Worm (Caenorhabditis elegans): Measurements from ENCODE around the gene idpp-16.
A peak's percentile ranks its signal among the peaks of the same experiment; 100 is the strongest.

The idpp-16 gene

ce11 chrV:11606424-11606823, at the start of gene idpp-16:
Gene idpp-16, minus strand, starts transcription at chrV:11606524.
- no peak for TF ChIP-seq ZK546.5 (tag; optimal IDR thresholded peaks at IDR 0.05)
- peak; percentile 74 for TF ChIP-seq pha-4 (tag; optimal IDR thresholded peaks at IDR 0.05)

ce11 chrV:11653095-11653494, 46.8 kb upstream of the idpp-16 start:
- TF ChIP-seq zag-1 (tag; optimal IDR thresholded peaks at IDR 0.05) (no peak), nhr-23 (tag; optimal IDR thresholded peaks at IDR 0.05) (no peak), elt-2 (tag; optimal IDR thresholded peaks at IDR 0.05) (no peak), nhr-67 (tag; optimal IDR thresholded peaks at IDR 0.05) (no peak), skn-1 (tag; optimal IDR thresholded peaks at IDR 0.05) (no peak), tbx-2 (tag; optimal IDR thresholded peaks at IDR 0.05) (no peak), ceh-28 (tag; optimal IDR thresholded peaks at IDR 0.05) (no peak), snpc-4 (tag; optimal IDR thresholded peaks at IDR 0.05) (no peak), nhr-11 (tag; optimal IDR thresholded peaks at IDR 0.05) (no peak), nhr-77 (tag; optimal IDR thresholded peaks at IDR 0.05) (no peak), ztf-11 (tag; optimal IDR thresholded peaks at IDR 0.05) (no peak), pqm-1 (tag; optimal IDR thresholded peaks at IDR 0.05) (no peak), R02D3.7 (tag; optimal IDR thresholded peaks at IDR 0.05) (no peak), fos-1 (tag; optimal IDR thresholded peaks at IDR 0.05) (no peak), sea-2 (GFP tag; optimal IDR thresholded peaks at IDR 0.05) (no peak), jun-1 (tag; optimal IDR thresholded peaks at IDR 0.05) (no peak), ztf-4 (tag; optimal IDR thresholded peaks at IDR 0.05) (no peak), egl-27 (tag; optimal IDR thresholded peaks at IDR 0.05) (no peak), ceh-9 (tag; optimal IDR thresholded peaks at IDR 0.05) (no peak), unc-62 (GFP tag; optimal IDR thresholded peaks at IDR 0.05) (no peak)

ce11 chrV:11650720-11651119, 44.4 kb upstream of the idpp-16 start, which contains the start of gene zip-10:
Gene zip-10, minus strand, starts transcription at chrV:11650762.
- no peak for TF ChIP-seq elt-3 (tag; optimal IDR thresholded peaks at IDR 0.05)
- no peak for TF ChIP-seq nhr-25 (tag; optimal IDR thresholded peaks at IDR 0.05)
- no peak for TF ChIP-seq lin-39 (tag; optimal IDR thresholded peaks at IDR 0.05)
- no peak for TF ChIP-seq tbx-2 (tag; optimal IDR thresholded peaks at IDR 0.05)
- TF ChIP-seq jun-1 (tag; optimal IDR thresholded peaks at IDR 0.05): peak; percentile 1
- peak; percentile 44 for TF ChIP-seq nfya-1 (tag; optimal IDR thresholded peaks at IDR 0.05; ENCODE audit: insufficient read depth)
- peak; percentile 86 for TF ChIP-seq pqm-1 (tag; optimal IDR thresholded peaks at IDR 0.05)
- no peak for TF ChIP-seq hmg-11 (tag; optimal IDR thresholded peaks at IDR 0.05)
- TF ChIP-seq nhr-23 (tag; optimal IDR thresholded peaks at IDR 0.05): no peak
- TF ChIP-seq ama-1 (optimal IDR thresholded peaks at IDR 0.05): no peak
- no peak for TF ChIP-seq nhr-12 (tag; optimal IDR thresholded peaks at IDR 0.05)
- no peak for TF ChIP-seq R02D3.7 (tag; optimal IDR thresholded peaks at IDR 0.05)
- TF ChIP-seq ceh-9 (tag; optimal IDR thresholded peaks at IDR 0.05): no peak
- TF ChIP-seq fkh-2 (tag; optimal IDR thresholded peaks at IDR 0.05): no peak
- peak; percentile 96 for TF ChIP-seq elt-2 (tag; optimal IDR thresholded peaks at IDR 0.05)
- TF ChIP-seq mml-1 (tag; optimal IDR thresholded peaks at IDR 0.05): no peak
- no peak for TF ChIP-seq unc-39 (tag; optimal IDR thresholded peaks at IDR 0.05)

ce11 chrV:11649254-11649653, 42.9 kb upstream of the idpp-16 start:
- TF ChIP-seq egl-5 (tag; optimal IDR thresholded peaks at IDR 0.05) (no peak), lin-39 (tag; optimal IDR thresholded peaks at IDR 0.05) (no peak), elt-2 (tag; optimal IDR thresholded peaks at IDR 0.05) (peak; percentile 73), zag-1 (tag; optimal IDR thresholded peaks at IDR 0.05) (no peak), nhr-43 (tag; optimal IDR thresholded peaks at IDR 0.05; ENCODE audit: poor library complexity, severe bottlenecking) (no peak)

ce11 chrV:11648435-11648834, 42.1 kb upstream of the idpp-16 start:
- TF ChIP-seq pqm-1 (tag; optimal IDR thresholded peaks at IDR 0.05) (peak; percentile 85), eor-1 (tag; optimal IDR thresholded peaks at IDR 0.05) (no peak), ceh-82 (tag; optimal IDR thresholded peaks at IDR 0.05) (no peak), ceh-9 (tag; optimal IDR thresholded peaks at IDR 0.05) (no peak), sea-2 (GFP tag; optimal IDR thresholded peaks at IDR 0.05) (no peak), fkh-10 (GFP tag; optimal IDR thresholded peaks at IDR 0.05) (no peak), fos-1 (tag; optimal IDR thresholded peaks at IDR 0.05) (no peak), tbx-2 (tag; optimal IDR thresholded peaks at IDR 0.05) (no peak), nhr-12 (tag; optimal IDR thresholded peaks at IDR 0.05) (no peak), lin-39 (tag; optimal IDR thresholded peaks at IDR 0.05) (no peak), ama-1 (optimal IDR thresholded peaks at IDR 0.05) (no peak), nhr-43 (tag; optimal IDR thresholded peaks at IDR 0.05; ENCODE audit: poor library complexity, severe bottlenecking) (no peak), jun-1 (tag; optimal IDR thresholded peaks at IDR 0.05) (peak; percentile 47), elt-2 (tag; optimal IDR thresholded peaks at IDR 0.05) (peak; percentile 91), egl-5 (tag; optimal IDR thresholded peaks at IDR 0.05) (no peak), unc-62 (GFP tag; optimal IDR thresholded peaks at IDR 0.05) (no peak), ceh-16 (tag; optimal IDR thresholded peaks at IDR 0.05) (no peak), pha-4 (tag; optimal IDR thresholded peaks at IDR 0.05) (peak; percentile 43)
